Fruit fly (Drosophila melanogaster): Measurements from ENCODE around the gene CG8188.

The CG8188 gene

dm6 chrX:17682745-17683505, 19.9 kb downstream of the CG8188 start (continued):
- peak; percentile 51 for TF ChIP-seq CG7556 (GFP tag; optimal IDR thresholded peaks at IDR 0.05)
- TF ChIP-seq Blimp-1 (GFP tag; optimal IDR thresholded peaks at IDR 0.05): peak; percentile 71
- TF ChIP-seq bsh (GFP tag; optimal IDR thresholded peaks at IDR 0.05): peak; percentile 75 to 88
- TF ChIP-seq CG30020 (tag; optimal IDR thresholded peaks at IDR 0.05): no peak
- TF ChIP-seq da (GFP tag; optimal IDR thresholded peaks at IDR 0.05): no peak
- TF ChIP-seq CTCF (GFP tag; optimal IDR thresholded peaks at IDR 0.05): no peak
- no peak for TF ChIP-seq Bdp1 (GFP tag; optimal IDR thresholded peaks at IDR 0.05)
- peak; percentile 49 for TF ChIP-seq CG5180 (GFP tag; optimal IDR thresholded peaks at IDR 0.05)
- no peak for TF ChIP-seq crp (GFP tag; optimal IDR thresholded peaks at IDR 0.05)
- TF ChIP-seq ind (GFP tag; optimal IDR thresholded peaks at IDR 0.05): peak; percentile 52
- no peak for TF ChIP-seq Tbp (GFP tag; optimal IDR thresholded peaks at IDR 0.05)
- peak; percentile 69 for TF ChIP-seq Oli (tag; optimal IDR thresholded peaks at IDR 0.05)
- no peak for TF ChIP-seq mld (GFP tag; IDR thresholded peaks at IDR 0.05; ENCODE audit: partially characterized antibody)
- no peak for TF ChIP-seq gro (GFP tag; optimal IDR thresholded peaks at IDR 0.05)
- peak; percentile 83 for TF ChIP-seq CG17359 (tag; optimal IDR thresholded peaks at IDR 0.05)
- TF ChIP-seq MTF-1 (GFP tag; optimal IDR thresholded peaks at IDR 0.05; ENCODE audit: borderline replicate concordance): no peak
- TF ChIP-seq jing (GFP tag; optimal IDR thresholded peaks at IDR 0.05): no peak
- TF ChIP-seq ssp (GFP tag; IDR thresholded peaks at IDR 0.05): peak; percentile 67
- TF ChIP-seq sqz (GFP tag; optimal IDR thresholded peaks at IDR 0.05): peak; percentile 81
- no peak for TF ChIP-seq unc-4 (GFP tag; IDR thresholded peaks at IDR 0.05; ENCODE audit: partially characterized antibody)
- TF ChIP-seq E2f2 (GFP tag; IDR thresholded peaks at IDR 0.05): peak; percentile 60
- TF ChIP-seq nau (GFP tag; optimal IDR thresholded peaks at IDR 0.05): peak; percentile 28
- TF ChIP-seq CrebB (tag; optimal IDR thresholded peaks at IDR 0.05): no peak
- 0 out of 3 replicates have a peak, but pooled peaks have one; percentile 50 for TF ChIP-seq CG2199 (GFP tag; IDR thresholded peaks at IDR 0.05)
- no peak for TF ChIP-seq CG16813 (GFP tag; IDR thresholded peaks at IDR 0.05; ENCODE audit: partially characterized antibody)
- TF ChIP-seq Aef1 (GFP tag; IDR thresholded peaks at IDR 0.05): peak; percentile 86
- no peak for TF ChIP-seq Dfd (GFP tag; optimal IDR thresholded peaks at IDR 0.05)
- TF ChIP-seq z (GFP tag; IDR thresholded peaks at IDR 0.05): no peak
- peak; percentile 70 for TF ChIP-seq ATbp (GFP tag; optimal IDR thresholded peaks at IDR 0.05)
- TF ChIP-seq CG31441 (GFP tag; IDR thresholded peaks at IDR 0.05): peak; percentile 75
- peak; percentile 42 for TF ChIP-seq CG18476 (GFP tag; optimal IDR thresholded peaks at IDR 0.05)
- no peak for TF ChIP-seq crc (GFP tag; optimal IDR thresholded peaks at IDR 0.05)
- peak; percentile 43 for TF ChIP-seq D19A (tag; optimal IDR thresholded peaks at IDR 0.05)
- no peak for TF ChIP-seq CG16815 (GFP tag; optimal IDR thresholded peaks at IDR 0.05)
- TF ChIP-seq Lpt (GFP tag; optimal IDR thresholded peaks at IDR 0.05): no peak
- no peak for TF ChIP-seq CG6854 (GFP tag; optimal IDR thresholded peaks at IDR 0.05)
- TF ChIP-seq Bteb2 (GFP tag; optimal IDR thresholded peaks at IDR 0.05): no peak
- no peak for TF ChIP-seq CG13123 (GFP tag; optimal IDR thresholded peaks at IDR 0.05)
- no peak for TF ChIP-seq Dref (GFP tag; IDR thresholded peaks at IDR 0.05)
- TF ChIP-seq rib (GFP tag; IDR thresholded peaks at IDR 0.05): peak; percentile 38; the same call in 1 of the 2 replicates
- peak; percentile 21 for TF ChIP-seq org-1 (GFP tag; optimal IDR thresholded peaks at IDR 0.05)
- TF ChIP-seq ap (GFP tag; IDR thresholded peaks at IDR 0.05): peak; percentile 72
- 0 out of 2 replicates have a peak, but pooled peaks have one; percentile 14 for TF ChIP-seq Scr (GFP tag; IDR thresholded peaks at IDR 0.05; ENCODE audit: partially characterized antibody)
- TF ChIP-seq ftz-f1 (GFP tag; optimal IDR thresholded peaks at IDR 0.05): no peak
- TF ChIP-seq CG2678 (tag; optimal IDR thresholded peaks at IDR 0.05): peak; percentile 76
- TF ChIP-seq CG11695 (GFP tag; IDR thresholded peaks at IDR 0.05): peak; percentile 72
- TF ChIP-seq Optix (GFP tag; IDR thresholded peaks at IDR 0.05): peak; percentile 88
- no peak for TF ChIP-seq CG10565 (GFP tag; optimal IDR thresholded peaks at IDR 0.05)
- no peak for TF ChIP-seq eyg (GFP tag; optimal IDR thresholded peaks at IDR 0.05)
